Worm (Caenorhabditis elegans): ENCODE results near the gene pdha-1.

pdha-1 gene

ce11 chrII:8059532-8059931, 6.6 kb upstream of the pdha-1 start:
- no peak for TF ChIP-seq mab-5 (tag; optimal IDR thresholded peaks at IDR 0.05)
- no peak for TF ChIP-seq lin-39 (tag; optimal IDR thresholded peaks at IDR 0.05)
- TF ChIP-seq aly-2 (tag; optimal IDR thresholded peaks at IDR 0.05), result no peak
- TF ChIP-seq nhr-23 (tag; optimal IDR thresholded peaks at IDR 0.05), result no peak
- TF ChIP-seq elt-1 (tag; optimal IDR thresholded peaks at IDR 0.05), result no peak
- TF ChIP-seq ztf-11 (tag; optimal IDR thresholded peaks at IDR 0.05), result no peak
- no peak for TF ChIP-seq sem-4 (tag; optimal IDR thresholded peaks at IDR 0.05)
- no peak for TF ChIP-seq F13H6.1 (tag; optimal IDR thresholded peaks at IDR 0.05)
- no peak for TF ChIP-seq crh-2 (tag; optimal IDR thresholded peaks at IDR 0.05)
- TF ChIP-seq nhr-21 (tag; optimal IDR thresholded peaks at IDR 0.05), result peak; percentile 24
- TF ChIP-seq dmd-4 (tag; optimal IDR thresholded peaks at IDR 0.05), result no peak
- no peak for TF ChIP-seq ztf-1 (GFP tag; conservative IDR thresholded peaks at IDR 0.05)
- TF ChIP-seq sma-9 (GFP tag; optimal IDR thresholded peaks at IDR 0.05), result peak; percentile 18
- no peak for TF ChIP-seq sma-9 (tag; optimal IDR thresholded peaks at IDR 0.05)

- peak; percentile 87 for TF ChIP-seq nhr-129 (tag; optimal IDR thresholded peaks at IDR 0.05)
- TF ChIP-seq unc-39 (tag; optimal IDR thresholded peaks at IDR 0.05), result no peak
- TF ChIP-seq zag-1 (tag; optimal IDR thresholded peaks at IDR 0.05), result peak; percentile 23
- peak; percentile 75 for TF ChIP-seq crh-2 (tag; optimal IDR thresholded peaks at IDR 0.05)
- no peak for TF ChIP-seq unc-62 (GFP tag; optimal IDR thresholded peaks at IDR 0.05)
- TF ChIP-seq egl-27 (tag; optimal IDR thresholded peaks at IDR 0.05), result no peak
- TF ChIP-seq dmd-4 (tag; optimal IDR thresholded peaks at IDR 0.05), result no peak
- peak; percentile 60 for TF ChIP-seq fos-1 (tag; optimal IDR thresholded peaks at IDR 0.05)
- TF ChIP-seq unc-55 (GFP tag; optimal IDR thresholded peaks at IDR 0.05), result peak; percentile 79
- no peak for TF ChIP-seq nhr-237 (tag; optimal IDR thresholded peaks at IDR 0.05)
- TF ChIP-seq ZK546.5 (tag; optimal IDR thresholded peaks at IDR 0.05), result no peak
- peak; percentile 89 for TF ChIP-seq C34F6.9 (tag; optimal IDR thresholded peaks at IDR 0.05)
- TF ChIP-seq alr-1 (tag; optimal IDR thresholded peaks at IDR 0.05), result no peak
- TF ChIP-seq mdl-1 (tag; optimal IDR thresholded peaks at IDR 0.05), result no peak
- TF ChIP-seq sma-9 (GFP tag; optimal IDR thresholded peaks at IDR 0.05), result peak; percentile 52
- no peak for TF ChIP-seq sma-9 (tag; optimal IDR thresholded peaks at IDR 0.05)
- TF ChIP-seq lin-13 (GFP tag; optimal IDR thresholded peaks at IDR 0.05), result peak; percentile 70
- peak; percentile 21 for TF ChIP-seq Y55F3AM.14 (GFP tag; optimal IDR thresholded peaks at IDR 0.05)
- peak; percentile 72 for TF ChIP-seq F13H6.1 (tag; optimal IDR thresholded peaks at IDR 0.05)
- TF ChIP-seq nhr-6 (tag; optimal IDR thresholded peaks at IDR 0.05), result peak; percentile 4
- no peak for TF ChIP-seq R02D3.7 (tag; optimal IDR thresholded peaks at IDR 0.05)
- no peak for TF ChIP-seq ztf-1 (GFP tag; conservative IDR thresholded peaks at IDR 0.05)
- no peak for TF ChIP-seq gmeb-1 (tag; optimal IDR thresholded peaks at IDR 0.05)
- peak; percentile 28 to 85 for TF ChIP-seq lsy-2 (tag; optimal IDR thresholded peaks at IDR 0.05)
- TF ChIP-seq nhr-11 (tag; optimal IDR thresholded peaks at IDR 0.05), result no peak
- no peak for TF ChIP-seq nhr-10 (tag; optimal IDR thresholded peaks at IDR 0.05)
- TF ChIP-seq snpc-4 (tag; optimal IDR thresholded peaks at IDR 0.05), result peak; percentile 41
- TF ChIP-seq elt-3 (tag; optimal IDR thresholded peaks at IDR 0.05), result no peak
- peak; percentile 53 for TF ChIP-seq lin-11 (tag; optimal IDR thresholded peaks at IDR 0.05)
- TF ChIP-seq ceh-16 (tag; optimal IDR thresholded peaks at IDR 0.05), result no peak
- peak; percentile 64 for TF ChIP-seq sma-3 (GFP tag; optimal IDR thresholded peaks at IDR 0.05)
- peak; percentile 25 for TF ChIP-seq nhr-21 (tag; optimal IDR thresholded peaks at IDR 0.05)
- no peak for TF ChIP-seq nhr-77 (tag; optimal IDR thresholded peaks at IDR 0.05)
- TF ChIP-seq nhr-23 (tag; optimal IDR thresholded peaks at IDR 0.05), result no peak
Observed at ce11 chrII:8062334-8062791, 3.7 kb upstream of the pdha-1 start, which contains the start of gene ufd-2. Gene ufd-2 (plus strand): TSS chrII:8062741.

ce11 chrII:8071012-8071625, 5.0 kb downstream of the pdha-1 start:
- TF ChIP-seq fos-1 (tag; optimal IDR thresholded peaks at IDR 0.05) (peak; percentile 36), nhr-21 (tag; optimal IDR thresholded peaks at IDR 0.05) (peak; percentile 30), blmp-1 (tag; optimal IDR thresholded peaks at IDR 0.05; ENCODE audit: insufficient read depth) (peak; percentile 52), sma-3 (GFP tag; optimal IDR thresholded peaks at IDR 0.05) (peak; percentile 46), sma-9 (GFP tag; optimal IDR thresholded peaks at IDR 0.05) (peak; percentile 53), sma-9 (tag; optimal IDR thresholded peaks at IDR 0.05) (no peak), crh-2 (tag; optimal IDR thresholded peaks at IDR 0.05) (peak; percentile 33), gmeb-1 (tag; optimal IDR thresholded peaks at IDR 0.05) (no peak), ama-1 (optimal IDR thresholded peaks at IDR 0.05) (no peak)
